Fruit fly (Drosophila melanogaster): ENCODE data around the gene fzy.

DNA sequence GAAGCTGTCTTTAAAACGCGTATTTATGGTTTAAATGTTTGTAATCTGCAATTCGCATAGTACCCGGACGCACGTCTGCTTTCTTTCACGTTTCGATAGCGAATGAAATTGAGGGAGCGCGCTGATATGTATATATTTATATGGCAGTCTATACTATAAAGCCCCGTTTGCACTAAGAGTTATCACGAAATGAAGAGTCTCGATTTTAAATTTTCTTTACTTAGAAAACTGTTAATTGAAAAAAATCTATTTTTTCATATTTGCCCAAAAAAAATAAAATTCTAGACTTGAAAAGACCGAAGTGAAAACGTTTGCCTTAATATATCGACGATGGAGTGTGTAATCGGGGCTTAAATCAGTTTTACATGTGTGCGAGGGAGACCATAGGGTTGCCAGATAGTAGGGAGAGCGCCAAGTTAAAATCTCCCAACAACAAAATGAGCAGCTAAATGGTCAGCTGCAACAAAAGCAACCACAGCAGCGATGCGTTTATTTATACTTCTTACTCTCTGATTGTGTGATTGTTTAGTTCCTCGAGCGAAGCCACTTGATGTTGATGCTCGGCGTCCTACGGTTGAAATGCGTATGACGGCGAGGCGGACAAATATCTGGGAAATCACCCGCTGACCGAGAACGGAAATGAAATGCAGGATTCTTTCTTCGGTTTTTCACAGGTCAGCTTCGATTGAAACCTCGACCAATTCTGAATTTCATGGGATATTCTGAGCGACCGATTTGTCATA, 14.9 kb downstream of the fzy start, which contains the start of gene cact:
- TF ChIP-seq Met (GFP tag; optimal IDR thresholded peaks at IDR 0.05) (peak; percentile 94), acj6 (GFP tag; optimal IDR thresholded peaks at IDR 0.05) (peak; percentile 93), CG6808 (GFP tag; optimal IDR thresholded peaks at IDR 0.05) (peak; percentile 68)

Data from whole organism, prepupa.